Fruit fly (Drosophila melanogaster): ENCODE results near the gene pcm.

DNA sequence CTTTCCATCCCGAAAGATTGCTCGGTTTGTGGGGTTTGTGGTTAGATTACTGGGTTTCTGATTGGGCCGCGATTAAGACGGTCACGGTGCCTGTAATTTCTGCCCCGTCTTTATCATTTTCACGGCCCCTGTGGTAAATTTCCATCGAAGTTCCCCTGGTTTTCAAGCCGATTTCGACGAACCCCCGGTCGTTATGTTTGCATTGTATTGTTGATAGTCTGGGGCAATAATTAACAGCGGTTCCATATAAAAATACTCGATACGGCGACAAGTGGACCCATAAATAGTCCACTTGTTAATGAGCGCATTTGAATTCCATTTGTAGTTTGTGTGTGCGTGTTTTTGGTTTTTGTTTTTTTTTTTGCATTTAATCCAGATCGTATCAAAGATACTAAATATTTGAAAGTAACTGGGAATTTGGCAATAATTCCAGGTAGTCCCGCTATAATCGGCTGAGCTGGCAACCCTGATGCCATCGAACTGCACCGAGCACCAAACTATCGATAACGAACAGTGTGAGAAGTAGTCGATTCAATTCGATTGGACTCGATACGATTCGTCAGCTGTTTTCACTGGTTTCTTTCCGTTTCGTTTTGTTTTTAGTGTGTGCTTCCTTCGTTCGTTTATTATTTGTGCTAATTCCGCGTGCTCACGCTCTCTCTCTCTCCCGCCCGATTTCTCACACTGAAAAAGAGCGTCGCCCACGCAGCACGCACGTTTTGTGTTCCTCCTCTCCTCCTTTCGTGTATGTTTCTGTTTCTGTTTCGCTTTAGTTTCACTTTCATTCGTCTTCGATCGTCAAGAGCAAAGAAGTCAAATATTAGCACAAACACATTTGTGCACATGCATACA is 13.7 kb upstream of the pcm start:
- TF ChIP-seq tj (GFP tag; optimal IDR thresholded peaks at IDR 0.05): peak; percentile 80
- TF ChIP-seq kay (GFP tag; ENCODE audit: borderline replicate concordance): no peak
- no peak for TF ChIP-seq Clk (GFP tag; optimal IDR thresholded peaks at IDR 0.05)
- TF ChIP-seq Mnt (GFP tag; optimal IDR thresholded peaks at IDR 0.05): peak; percentile 76
- no peak for TF ChIP-seq Crg-1 (GFP tag; optimal IDR thresholded peaks at IDR 0.05)
- TF ChIP-seq CG5204 (GFP tag; optimal IDR thresholded peaks at IDR 0.05): no peak
- TF ChIP-seq cic (GFP tag; optimal IDR thresholded peaks at IDR 0.05): no peak
- TF ChIP-seq CG7101 (tag; optimal IDR thresholded peaks at IDR 0.05): peak; percentile 49
- no peak for TF ChIP-seq CG1620 (GFP tag; optimal IDR thresholded peaks at IDR 0.05)
